Fruit fly (Drosophila melanogaster) whole organism, adult: Measurements from ENCODE around the gene frtz.

Experiments
- CG11617 ChIP-seq: fragments of 200-800 bp; sonication (Bioruptor generic); optimal IDR thresholded peaks from 2 replicates; lab custom pipeline; 2017; ENCODE audit warnings: mild to moderate bottlenecking, missing biosample characterization, missing genetic modification reagents, missing genetic modification characterization
- CG12768 ChIP-seq: fragments of 200-800 bp; sonication (Bioruptor generic); optimal IDR thresholded peaks from 2 replicates; lab custom pipeline; 2017; ENCODE audit warnings: missing biosample characterization, missing genetic modification characterization, mild to moderate bottlenecking, moderate library complexity, missing genetic modification reagents
- CG14711 ChIP-seq: fragments of 200-800 bp; sonication (Bioruptor generic); optimal IDR thresholded peaks from 2 replicates; lab custom pipeline; 2018; ENCODE audit warnings: missing biosample characterization, mild to moderate bottlenecking, missing genetic modification characterization, moderate library complexity
- CG1620 ChIP-seq: fragments of 200-800 bp; sonication (Bioruptor generic); optimal IDR thresholded peaks from 2 replicates; lab custom pipeline; 2016; ENCODE audit warnings: missing biosample characterization, missing genetic modification characterization
- CG33017 ChIP-seq: fragments of 200-800 bp; sonication (Bioruptor generic); optimal IDR thresholded peaks from 2 replicates; lab custom pipeline; 2018; ENCODE audit warnings: missing biosample characterization, mild to moderate bottlenecking, missing genetic modification characterization, moderate library complexity
- CG5204 ChIP-seq: fragments of 200-800 bp; sonication (Bioruptor generic); optimal IDR thresholded peaks from 2 replicates; lab custom pipeline; 2016; ENCODE audit warnings: missing biosample characterization, missing genetic modification characterization
- CG7045 ChIP-seq: fragments of 200-800 bp; sonication (Bioruptor generic); optimal IDR thresholded peaks from 2 replicates; lab custom pipeline; 2017; ENCODE audit warnings: missing biosample characterization, mild to moderate bottlenecking, missing genetic modification characterization
- CG7101 ChIP-seq: fragments of 200-800 bp; sonication (Bioruptor generic); optimal IDR thresholded peaks from 2 replicates; lab custom pipeline; 2018; ENCODE audit warnings: missing biosample characterization, mild to moderate bottlenecking, missing genetic modification characterization, moderate library complexity
- Clk ChIP-seq: fragments of 200-800 bp; sonication (Bioruptor generic); optimal IDR thresholded peaks from 2 replicates; lab custom pipeline; 2017; ENCODE audit warnings: missing biosample characterization, missing genetic modification characterization
- Crg-1 ChIP-seq: fragments of 200-800 bp; sonication (Bioruptor generic); optimal IDR thresholded peaks from 2 replicates; lab custom pipeline; 2016; ENCODE audit warnings: missing biosample characterization, missing genetic modification characterization
- Hr96 ChIP-seq: fragments of 200-800 bp; sonication (Bioruptor generic); optimal IDR thresholded peaks from 2 replicates; lab custom pipeline; 2016; ENCODE audit warnings: missing biosample characterization, missing genetic modification characterization
- Mnt ChIP-seq: fragments of 200-800 bp; sonication (Bioruptor generic); optimal IDR thresholded peaks from 2 replicates; lab custom pipeline; 2016; ENCODE audit warnings: missing biosample characterization, mild to moderate bottlenecking, missing genetic modification characterization
- bab1 ChIP-seq: fragments of 200-800 bp; sonication (Bioruptor generic); optimal IDR thresholded peaks from 3 replicates; lab custom pipeline; 2019; ENCODE audit warnings: missing biosample characterization, mild to moderate bottlenecking, missing genetic modification characterization, moderate library complexity
- cic ChIP-seq: fragments of 200-800 bp; sonication (Bioruptor generic); optimal IDR thresholded peaks from 2 replicates; lab custom pipeline; 2017; ENCODE audit warnings: missing biosample characterization, mild to moderate bottlenecking, missing genetic modification characterization, moderate library complexity
- cnc ChIP-seq, 2 experiments: fragments of >200 bp; optimal IDR thresholded peaks; 2 replicates each; lab custom pipeline; 2017
- kay ChIP-seq: fragments of 200-800 bp; sonication (Bioruptor generic); peaks from one replicate; lab custom pipeline; 2016; ENCODE audit warnings: missing biosample characterization, missing genetic modification characterization, borderline replicate concordance
- ovo ChIP-seq: fragments of 200-800 bp; sonication (Bioruptor generic); optimal IDR thresholded peaks from 2 replicates; lab custom pipeline; 2016; ENCODE audit warnings: missing biosample characterization, missing genetic modification characterization
- pad ChIP-seq: fragments of 200-800 bp; sonication (Bioruptor generic); optimal IDR thresholded peaks from 3 replicates; lab custom pipeline; 2017; ENCODE audit warnings: missing biosample characterization, missing genetic modification characterization, mild to moderate bottlenecking, moderate library complexity, missing genetic modification reagents
- tj ChIP-seq: fragments of 200-800 bp; sonication (Bioruptor generic); optimal IDR thresholded peaks from 3 replicates; lab custom pipeline; 2017; ENCODE audit warnings: missing biosample characterization, mild to moderate bottlenecking, missing genetic modification characterization, moderate library complexity
- toe ChIP-seq: fragments of 200-800 bp; sonication (Bioruptor generic); optimal IDR thresholded peaks from 2 replicates; lab custom pipeline; 2016; ENCODE audit warnings: missing biosample characterization, missing genetic modification characterization

The frtz gene

DNA sequence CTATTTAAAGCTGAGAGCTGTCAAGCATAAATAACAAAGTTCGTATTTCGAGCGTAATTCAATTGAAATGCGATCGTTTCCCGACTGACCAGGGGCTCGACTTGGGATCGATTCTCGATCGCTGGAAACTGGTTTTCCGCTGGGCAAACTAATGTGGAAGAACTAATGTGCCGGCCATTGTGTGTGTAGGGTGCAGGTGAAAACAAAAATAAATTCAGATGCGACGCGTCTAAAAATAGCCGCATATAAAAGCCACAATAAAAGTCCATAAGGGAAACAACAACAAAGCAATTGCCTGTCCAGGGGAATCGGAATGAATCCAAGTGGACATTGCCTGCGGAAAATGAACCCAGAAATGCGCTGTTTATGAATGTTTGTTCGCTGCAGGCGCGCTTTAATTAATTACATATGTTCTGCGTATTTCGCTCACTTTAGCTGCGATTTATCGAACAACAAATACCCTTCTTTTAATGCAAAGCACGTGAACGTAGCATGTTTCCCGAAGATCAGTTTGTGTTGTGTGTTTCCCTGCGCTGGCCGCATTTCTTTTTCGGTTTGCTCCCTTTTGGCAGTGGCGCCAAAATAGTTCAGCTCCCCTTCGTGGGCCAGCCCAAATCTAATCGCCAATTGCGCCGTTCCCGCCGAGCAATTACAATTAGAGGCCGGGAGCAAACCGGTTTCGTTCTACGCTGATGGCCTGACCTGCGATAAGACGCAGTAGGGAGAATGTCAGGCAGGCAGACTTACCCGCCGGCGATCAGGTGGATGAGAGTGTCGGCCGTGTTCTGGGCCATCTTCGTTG lies 7.7 kb upstream of the frtz start:
- TF ChIP-seq cic (GFP tag; lab: Kevin White, UChicago) (no peak), CG11617 (no peak), Mnt (no peak), CG7101 (tag; lab: Kevin White, UChicago) (no peak), bab1 (GFP tag; lab: Kevin White, UChicago) (no peak), CG7045 (GFP tag; lab: Kevin White, UChicago) (peak; percentile 18), toe (no peak), pad (GFP tag; lab: Kevin White, UChicago) (no peak), CG33017 (tag; lab: Kevin White, UChicago) (peak; percentile 20), CG12768 (GFP tag; lab: Kevin White, UChicago) (no peak), Hr96 (GFP tag; lab: Kevin White, UChicago) (peak; percentile 22)

DNA sequence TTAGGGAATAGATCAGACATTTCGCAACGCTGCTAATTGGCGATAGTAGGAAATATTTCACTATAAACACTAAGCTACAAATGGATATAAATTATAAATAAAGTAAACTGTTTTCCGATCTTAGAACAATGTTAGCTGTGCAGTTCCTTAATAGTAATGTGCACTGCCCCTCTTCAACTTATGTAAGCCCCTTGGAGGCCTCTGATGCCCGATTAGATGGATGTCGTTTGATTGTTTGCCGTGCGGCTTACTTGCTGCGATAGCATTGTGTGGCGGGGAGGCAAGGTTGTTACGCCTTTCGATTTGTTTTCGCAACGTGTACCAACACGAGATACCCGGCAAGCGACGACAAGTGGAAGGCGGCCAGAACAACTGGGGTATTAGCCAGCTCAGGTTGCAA lies 6.6 kb upstream of the frtz start:
- TF ChIP-seq cic (GFP tag; lab: Kevin White, UChicago) = peak; percentile 29
- TF ChIP-seq Mnt = peak; percentile 10
- no peak for TF ChIP-seq toe

DNA sequence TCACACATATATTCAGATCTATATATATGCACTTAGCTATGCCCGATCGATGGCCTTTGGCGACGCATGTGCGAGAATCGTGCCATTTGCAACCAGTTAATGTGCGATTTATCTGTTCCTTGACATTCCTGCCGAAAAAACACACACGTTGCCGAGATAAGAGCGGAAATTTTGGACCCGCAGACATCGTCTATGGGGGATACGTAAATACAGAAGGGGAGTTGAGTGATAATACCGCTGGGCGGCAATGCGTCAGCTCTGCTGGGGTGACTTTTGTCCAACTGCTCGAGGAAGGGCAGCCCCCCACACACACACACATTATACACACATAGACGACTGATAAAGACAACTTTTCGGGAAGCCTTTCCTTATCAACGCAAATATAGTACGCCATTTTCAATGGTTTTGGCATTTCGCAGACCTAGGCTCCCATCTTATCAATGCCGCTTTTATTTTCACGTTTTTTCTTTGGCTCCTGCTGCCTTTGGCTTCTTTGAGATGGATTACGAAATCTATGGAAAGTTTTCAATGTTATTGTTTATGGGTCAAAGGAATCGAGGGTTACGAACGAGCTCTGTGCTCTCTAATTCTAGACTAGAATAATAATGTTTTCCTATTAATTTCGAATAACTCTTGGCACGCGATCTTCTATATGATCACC lies 5.3 kb upstream of the frtz start:
- TF ChIP-seq toe = no peak
- TF ChIP-seq kay (GFP tag; lab: Kevin White, UChicago) = no peak
- peak; percentile 81 for TF ChIP-seq cic (GFP tag; lab: Kevin White, UChicago)
- TF ChIP-seq Crg-1 (GFP tag; lab: Kevin White, UChicago) = no peak
- peak; percentile 16 for TF ChIP-seq Mnt
- TF ChIP-seq cnc (optimal IDR thresholded peaks at IDR 0.05; lab: Kevin White, UChicago) = no peak
- peak; percentile 38 for TF ChIP-seq CG12768 (GFP tag; lab: Kevin White, UChicago)
- no peak for TF ChIP-seq ovo (GFP tag; lab: Kevin White, UChicago)
- no peak for TF ChIP-seq pad (GFP tag; lab: Kevin White, UChicago)

DNA sequence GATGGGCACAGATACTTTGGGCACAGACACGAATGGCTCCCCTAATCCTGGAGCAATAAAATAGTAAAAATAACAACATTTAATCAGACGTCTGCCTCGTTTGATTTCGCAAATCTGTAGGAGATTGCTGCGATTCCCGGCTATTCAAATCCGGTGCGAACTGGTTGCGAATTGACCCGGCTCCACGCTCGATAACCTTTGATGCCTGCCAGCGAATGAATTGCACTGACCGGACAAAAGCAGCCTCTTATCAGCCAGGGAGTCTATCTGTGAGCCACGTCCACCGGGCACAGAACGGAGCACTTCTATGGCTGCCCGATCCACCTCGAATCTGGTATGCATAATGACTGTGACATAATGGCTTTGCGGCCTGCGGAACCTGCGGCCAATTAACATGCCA lies 4.3 kb upstream of the frtz start:
- no peak for TF ChIP-seq CG7101 (tag; lab: Kevin White, UChicago)
- TF ChIP-seq kay (GFP tag; lab: Kevin White, UChicago) = no peak
- TF ChIP-seq bab1 (GFP tag; lab: Kevin White, UChicago) = no peak
- TF ChIP-seq CG12768 (GFP tag; lab: Kevin White, UChicago) = no peak
- TF ChIP-seq cic (GFP tag; lab: Kevin White, UChicago) = no peak
- no peak for TF ChIP-seq toe
- no peak for TF ChIP-seq Clk (GFP tag; lab: Kevin White, UChicago)
- no peak for TF ChIP-seq CG11617
- no peak for TF ChIP-seq Mnt
- no peak for TF ChIP-seq pad (GFP tag; lab: Kevin White, UChicago)
- no peak for TF ChIP-seq cnc (optimal IDR thresholded peaks at IDR 0.05; lab: Kevin White, UChicago)
- TF ChIP-seq tj (GFP tag; lab: Kevin White, UChicago) = no peak
- TF ChIP-seq CG1620 (GFP tag; lab: Kevin White, UChicago) = no peak
- no peak for TF ChIP-seq CG7045 (GFP tag; lab: Kevin White, UChicago)
- TF ChIP-seq CG5204 = no peak
- TF ChIP-seq CG33017 (tag; lab: Kevin White, UChicago) = no peak
- no peak for TF ChIP-seq Hr96 (GFP tag; lab: Kevin White, UChicago)
- no peak for TF ChIP-seq ovo (GFP tag; lab: Kevin White, UChicago)
- TF ChIP-seq Crg-1 (GFP tag; lab: Kevin White, UChicago) = no peak

DNA sequence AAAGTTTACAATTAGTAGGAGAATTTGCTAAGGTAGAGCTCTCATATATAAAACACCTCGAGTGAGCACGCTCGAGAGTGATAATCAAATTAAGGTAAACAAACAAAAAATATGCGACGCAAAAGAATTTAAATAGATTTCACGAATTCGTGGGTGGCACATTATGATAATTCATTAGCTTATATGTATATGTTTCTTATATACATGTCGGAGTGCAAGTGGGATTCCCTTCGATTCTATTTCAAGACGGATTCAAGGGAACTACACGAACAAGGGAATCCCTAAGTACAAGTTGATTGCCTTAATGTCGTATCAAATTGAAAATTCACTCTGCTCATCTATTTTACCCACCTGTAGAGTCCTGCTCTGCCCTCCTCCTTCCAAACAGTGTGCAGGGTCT lies 1.6 kb upstream of the frtz start:
- TF ChIP-seq Mnt (no peak), CG33017 (tag; lab: Kevin White, UChicago) (no peak), CG12768 (GFP tag; lab: Kevin White, UChicago) (no peak), CG5204 (no peak), CG7101 (tag; lab: Kevin White, UChicago) (no peak), pad (GFP tag; lab: Kevin White, UChicago) (no peak), Hr96 (GFP tag; lab: Kevin White, UChicago) (no peak), CG1620 (GFP tag; lab: Kevin White, UChicago) (no peak), bab1 (GFP tag; lab: Kevin White, UChicago) (no peak), tj (GFP tag; lab: Kevin White, UChicago) (no peak)

DNA sequence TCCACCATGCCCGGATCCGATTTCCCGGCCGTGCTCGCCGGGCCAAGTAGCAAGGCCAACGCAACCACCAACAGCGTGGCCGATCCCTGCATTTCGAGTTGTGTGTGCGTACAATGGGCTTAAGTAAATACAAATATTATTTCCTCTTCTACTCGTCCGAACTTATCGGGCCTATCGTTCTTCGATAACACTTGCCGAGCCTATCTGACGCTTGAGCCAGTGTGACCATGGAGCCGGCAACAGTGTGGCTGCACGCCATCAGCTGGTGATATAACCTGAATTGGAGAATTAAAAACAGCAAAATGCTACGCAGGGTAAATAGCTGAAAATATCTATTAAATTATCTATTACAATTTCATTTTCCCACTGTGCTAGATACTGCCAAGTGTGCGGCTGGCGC lies 5.4 kb downstream of the frtz start, which contains the start of the genes CG17660 and mRpL48:
Gene CG17660 (minus strand): TSS at position 198 of the 400 bp plus-strand sequence.
Gene mRpL48 (plus strand): TSS at position 239 of the 400 bp plus-strand sequence.
- TF ChIP-seq CG12768 (GFP tag; lab: Kevin White, UChicago) (no peak), CG1620 (GFP tag; lab: Kevin White, UChicago) (peak; percentile 19), CG11617 (peak; percentile 33), pad (GFP tag; lab: Kevin White, UChicago) (no peak), CG14711 (peak; percentile 10), cic (GFP tag; lab: Kevin White, UChicago) (peak; percentile 22), cnc (optimal IDR thresholded peaks at IDR 0.05; lab: Kevin White, UChicago) (no peak), Clk (GFP tag; lab: Kevin White, UChicago) (no peak), CG7045 (GFP tag; lab: Kevin White, UChicago) (no peak), CG7101 (tag; lab: Kevin White, UChicago) (peak; percentile 17), bab1 (GFP tag; lab: Kevin White, UChicago) (peak; percentile 32), Crg-1 (GFP tag; lab: Kevin White, UChicago) (no peak), ovo (GFP tag; lab: Kevin White, UChicago) (peak; percentile 40), CG5204 (no peak), toe (no peak), kay (GFP tag; lab: Kevin White, UChicago) (no peak), Hr96 (GFP tag; lab: Kevin White, UChicago) (no peak), tj (GFP tag; lab: Kevin White, UChicago) (no peak), Mnt (peak; percentile 62), CG33017 (tag; lab: Kevin White, UChicago) (no peak)
